Worm (Caenorhabditis elegans) whole organism, mixed stage, embryonic: ENCODE data around the gene fbxb-16.
"Not testable (repeated sequence)": the region's sequence is repeated elsewhere in the genome, so short reads cannot be mapped to it uniquely, and the experiment has no call there.

ENCODE experiments used
- blmp-1 ChIP-seq: fragments of 150-350 bp; optimal IDR thresholded peaks from 2 replicates; lab custom pipeline; 2014; ENCODE audit warnings: missing biosample characterization, missing genetic modification characterization
- ceh-39 ChIP-seq: fragments of 150-350 bp; optimal IDR thresholded peaks from 2 replicates; lab custom pipeline; 2014; ENCODE audit warnings: missing biosample characterization, missing genetic modification characterization
- ceh-43 ChIP-seq: fragments of 200-800 bp; sonication (Bioruptor generic); optimal IDR thresholded peaks from 2 replicates; lab custom pipeline; 2018; ENCODE audit warnings: mild to moderate bottlenecking, missing genetic modification characterization, moderate library complexity, missing compliant biosample characterization
- ceh-83 ChIP-seq: fragments of 200-800 bp; sonication (Bioruptor generic); optimal IDR thresholded peaks from 2 replicates; lab custom pipeline; 2018; ENCODE audit warnings: mild to moderate bottlenecking, missing genetic modification characterization, missing compliant biosample characterization
- ces-1 ChIP-seq: fragments of 150-350 bp; optimal IDR thresholded peaks from 2 replicates; lab custom pipeline; 2014; ENCODE audit warnings: missing biosample characterization, missing genetic modification reagents, missing genetic modification characterization
- cnd-1 ChIP-seq: fragments of 200-800 bp; sonication (Bioruptor generic); optimal IDR thresholded peaks from 2 replicates; lab custom pipeline; 2018; ENCODE audit warnings: mild to moderate bottlenecking, missing genetic modification characterization, missing compliant biosample characterization
- drap-1 ChIP-seq: fragments of 200-800 bp; sonication (Bioruptor generic); optimal IDR thresholded peaks from 3 replicates; lab custom pipeline; 2018; ENCODE audit warnings: mild to moderate bottlenecking, missing genetic modification characterization, missing compliant biosample characterization
- elt-3 ChIP-seq: fragments of 150-350 bp; optimal IDR thresholded peaks from 2 replicates; lab custom pipeline; 2014; ENCODE audit warnings: missing biosample characterization, missing genetic modification characterization
- flh-1 ChIP-seq: fragments of 200-800 bp; sonication (Bioruptor generic); optimal IDR thresholded peaks from 2 replicates; lab custom pipeline; 2018; ENCODE audit warnings: mild to moderate bottlenecking, missing genetic modification characterization, moderate library complexity, missing compliant biosample characterization
- ham-2 ChIP-seq: fragments of 200-800 bp; sonication (Bioruptor generic); optimal IDR thresholded peaks from 2 replicates; lab custom pipeline; 2018; ENCODE audit warnings: mild to moderate bottlenecking, missing genetic modification characterization, missing compliant biosample characterization
- hlh-1 ChIP-seq: fragments of 150-350 bp; optimal IDR thresholded peaks from 2 replicates; lab custom pipeline; 2014; ENCODE audit warnings: missing biosample characterization, missing genetic modification reagents, missing genetic modification characterization
- lin-13 ChIP-seq: fragments of 150-350 bp; optimal IDR thresholded peaks from 2 replicates; lab custom pipeline; 2014; ENCODE audit warnings: missing biosample characterization, missing genetic modification characterization
- lin-32 ChIP-seq: fragments of 200-800 bp; sonication (Bioruptor generic); optimal IDR thresholded peaks from 2 replicates; lab custom pipeline; 2018; ENCODE audit warnings: mild to moderate bottlenecking, missing genetic modification characterization, missing compliant biosample characterization
- mab-5 ChIP-seq: fragments of 150-350 bp; optimal IDR thresholded peaks from 2 replicates; lab custom pipeline; 2014; ENCODE audit warnings: missing biosample characterization, missing genetic modification characterization
- mep-1 ChIP-seq: fragments of 150-350 bp; optimal IDR thresholded peaks from 2 replicates; lab custom pipeline; 2017; ENCODE audit warnings: missing biosample characterization, missing genetic modification reagents, missing genetic modification characterization, inconsistent platforms
- mls-2 ChIP-seq: sonication (generic microtip); optimal IDR thresholded peaks from 2 replicates; lab custom pipeline; 2016; ENCODE audit warnings: mild to moderate bottlenecking, missing genetic modification characterization, moderate library complexity, missing compliant biosample characterization
- nhr-12 ChIP-seq: fragments of 150-350 bp; optimal IDR thresholded peaks from 2 replicates; lab custom pipeline; 2014; ENCODE audit warnings: missing biosample characterization, missing genetic modification characterization
- nhr-2 ChIP-seq: fragments of 150-350 bp; optimal IDR thresholded peaks from 2 replicates; lab custom pipeline; 2014; ENCODE audit warnings: missing biosample characterization, missing genetic modification characterization
- nhr-237 ChIP-seq: fragments of 150-350 bp; optimal IDR thresholded peaks from 2 replicates; lab custom pipeline; 2014; ENCODE audit warnings: missing biosample characterization, missing genetic modification characterization
- nhr-28 ChIP-seq: fragments of 150-350 bp; optimal IDR thresholded peaks from 2 replicates; lab custom pipeline; 2014; ENCODE audit warnings: missing biosample characterization, missing genetic modification characterization
- pha-4 ChIP-seq: fragments of 150-350 bp; optimal IDR thresholded peaks from 2 replicates; lab custom pipeline; 2018; ENCODE audit warnings: missing biosample characterization, missing genetic modification reagents, missing genetic modification characterization
- sem-2 ChIP-seq: fragments of 200-800 bp; sonication (Bioruptor generic); optimal IDR thresholded peaks from 2 replicates; lab custom pipeline; 2018; ENCODE audit warnings: mild to moderate bottlenecking, missing genetic modification characterization, missing compliant biosample characterization
- snpc-4 ChIP-seq: fragments of 150-350 bp; optimal IDR thresholded peaks from 2 replicates; lab custom pipeline; 2014; ENCODE audit warnings: missing biosample characterization, missing genetic modification characterization
- tbx-8 ChIP-seq: fragments of 200-800 bp; sonication (Bioruptor generic); optimal IDR thresholded peaks from 2 replicates; lab custom pipeline; 2018; ENCODE audit warnings: mild to moderate bottlenecking, missing genetic modification characterization, moderate library complexity, missing compliant biosample characterization
- unc-39 ChIP-seq: fragments of 150-350 bp; optimal IDR thresholded peaks from 2 replicates; lab custom pipeline; 2014; ENCODE audit warnings: missing biosample characterization, missing genetic modification characterization
- unc-62 ChIP-seq: fragments of 150-350 bp; optimal IDR thresholded peaks from 2 replicates; lab custom pipeline; 2014; ENCODE audit warnings: missing biosample characterization, missing genetic modification reagents, missing genetic modification characterization
- zip-8 ChIP-seq: fragments of 150-350 bp; optimal IDR thresholded peaks from 2 replicates; lab custom pipeline; 2014; ENCODE audit warnings: missing biosample characterization, missing genetic modification characterization
- ztf-11 ChIP-seq: fragments of 150-350 bp; optimal IDR thresholded peaks from 2 replicates; lab custom pipeline; 2014; ENCODE audit warnings: missing biosample characterization, missing genetic modification characterization

The fbxb-16 gene

DNA sequence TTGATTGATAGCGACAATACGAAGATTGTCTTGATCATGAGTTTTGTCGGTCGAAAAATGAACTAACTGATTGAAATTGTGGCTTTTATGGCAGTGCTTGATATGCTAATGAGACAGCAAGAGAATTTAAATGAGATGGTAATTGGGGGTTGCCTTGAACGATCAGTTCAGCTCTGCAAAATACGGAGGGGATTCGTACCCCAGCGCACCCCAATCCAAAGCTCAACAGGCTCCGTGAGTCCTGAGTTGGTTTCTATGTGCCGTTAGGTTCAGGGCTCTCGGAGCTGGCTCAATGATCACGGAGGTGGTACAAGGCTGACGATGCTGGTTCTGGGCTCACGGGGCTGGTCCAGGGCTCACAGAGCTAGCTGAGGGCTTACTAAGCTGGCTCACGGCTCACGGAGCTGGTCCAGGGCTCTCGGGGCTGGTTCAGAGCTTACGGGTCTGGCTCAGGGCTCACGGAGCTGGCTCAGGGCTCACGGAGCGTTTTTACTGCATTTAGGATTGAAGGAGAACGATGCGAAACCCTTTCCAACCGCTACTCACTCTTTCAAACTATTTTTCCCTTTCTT lies 6.8 kb downstream of the fbxb-16 start, which contains the start of gene ZC204.6:
ZC204.6 (minus strand) TSS at position 51 of the 572 bp plus-strand sequence.
- TF ChIP-seq ham-2 (GFP tag; lab: Kevin White, UChicago): no peak
- TF ChIP-seq nhr-28 (tag; lab: Kevin White, UChicago): no peak

DNA sequence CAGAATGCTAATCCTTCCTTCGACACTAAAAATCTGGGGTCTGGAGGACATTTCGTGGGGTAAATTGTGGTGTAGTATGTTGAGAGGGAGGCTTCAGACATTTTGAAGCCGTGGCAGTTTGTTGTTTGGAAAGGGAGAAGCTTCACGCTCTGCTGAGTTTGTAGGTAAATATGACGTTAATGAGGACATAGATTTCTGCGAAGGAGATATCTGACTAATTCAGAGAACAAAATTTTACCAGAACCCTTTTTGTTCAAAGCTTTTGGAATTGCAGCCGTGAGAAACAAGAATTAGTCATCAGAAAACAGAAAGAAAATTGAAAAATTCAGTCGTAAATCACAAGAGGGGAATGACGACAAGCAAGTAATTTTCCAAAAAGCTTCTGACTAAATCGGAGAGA lies 11.2 kb downstream of the fbxb-16 start, which contains the start of gene srh-72:
srh-72 (minus strand) TSS at position 101 of the 400 bp plus-strand sequence.
- TF ChIP-seq flh-1 (GFP tag; lab: Kevin White, UChicago) (no peak), nhr-237 (tag; lab: Kevin White, UChicago) (no peak), tbx-8 (GFP tag; lab: Kevin White, UChicago) (no peak), lin-32 (no peak), sem-2 (GFP tag; lab: Kevin White, UChicago) (no peak), pha-4 (tag; lab: Kevin White, UChicago) (no peak), ztf-11 (no peak), cnd-1 (tag; lab: Kevin White, UChicago) (no peak), drap-1 (no peak), snpc-4 (tag; lab: Kevin White, UChicago) (no peak), hlh-1 (tag; lab: Kevin White, UChicago) (no peak)
- TF ChIP-seq, all 35 proteins: peak for 0

- not testable (repeated sequence) for TF ChIP-seq ces-1 (GFP tag; lab: Kevin White, UChicago); drap-1; mab-5 (tag; lab: Kevin White, UChicago)
Measured at ce11 chrII:1636392-1636791, 15.3 kb downstream of the fbxb-16 start, which contains the start of gene srg-20. Gene srg-20 (plus strand): TSS chrII:1636692.

DNA sequence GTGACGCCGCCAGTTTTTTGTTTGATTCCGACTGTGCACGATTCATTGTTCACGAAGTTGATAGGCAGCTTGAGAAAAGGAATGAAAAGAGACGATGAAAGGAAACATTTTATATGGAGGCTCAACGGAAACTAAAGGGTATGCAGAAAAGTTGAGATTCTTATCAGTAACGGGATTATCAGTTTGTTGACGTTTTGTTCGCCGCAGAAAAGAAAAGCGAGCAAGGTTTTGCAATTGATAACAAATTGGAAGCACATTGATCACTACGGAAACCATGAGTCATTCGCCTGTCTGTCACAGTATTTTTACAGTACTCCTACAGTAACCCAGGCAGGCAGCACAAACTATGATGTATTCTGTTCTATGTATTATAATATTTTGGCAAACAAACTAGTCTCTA lies 15.7 kb downstream of the fbxb-16 start:
- TF ChIP-seq pha-4 (tag; lab: Kevin White, UChicago) (no peak), ceh-39 (no peak), ceh-43 (GFP tag; lab: Kevin White, UChicago) (no peak), unc-39 (no peak), drap-1 (no peak), ztf-11 (no peak), nhr-2 (no peak), tbx-8 (GFP tag; lab: Kevin White, UChicago) (no peak), flh-1 (GFP tag; lab: Kevin White, UChicago) (no peak), nhr-12 (tag; lab: Kevin White, UChicago) (no peak), mep-1 (no peak)
- TF ChIP-seq, all 35 proteins: peak for 0

DNA sequence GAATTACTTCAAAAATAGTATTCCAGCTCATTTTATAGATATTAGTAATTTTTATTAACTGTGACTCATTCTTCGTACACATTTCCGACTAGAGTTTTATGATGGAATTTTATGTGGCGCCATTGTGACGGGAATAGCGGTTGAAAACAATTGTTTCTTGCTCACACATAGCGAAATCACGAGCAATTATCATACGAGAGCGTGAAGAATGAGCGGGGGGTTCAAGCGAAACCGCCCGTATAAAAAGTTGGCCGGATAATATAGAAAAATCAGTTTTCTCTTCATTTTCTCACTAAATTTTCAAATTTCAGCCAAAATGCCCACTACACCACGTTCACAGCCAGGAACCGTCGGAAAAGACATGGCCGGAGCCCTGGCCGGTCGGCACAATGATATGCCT lies 18.2 kb downstream of the fbxb-16 start, which contains the start of gene C08E3.1:
C08E3.1 (plus strand) TSS at position 301 of the 400 bp plus-strand sequence.
- TF ChIP-seq mls-2 (tag; lab: Kevin White, UChicago); ceh-39; lin-32: not testable (repeated sequence)

- TF ChIP-seq lin-32; mab-5 (tag; lab: Kevin White, UChicago); blmp-1 (tag; lab: Kevin White, UChicago): not testable (repeated sequence)
- TF ChIP-seq, all 35 proteins: peak for 0; not testable (repeated sequence) for 35
Measured at ce11 chrII:1632216-1632615, 19.5 kb downstream of the fbxb-16 start, which contains the start of gene C08E3.13. Gene C08E3.13 (minus strand): TSS chrII:1632316.

- TF ChIP-seq unc-39; lin-13 (tag; lab: Kevin White, UChicago); nhr-12 (tag; lab: Kevin White, UChicago): not testable (repeated sequence)
Measured at ce11 chrII:1627783-1628182, 23.9 kb downstream of the fbxb-16 start, which contains the start of gene C08E3.15. Gene C08E3.15 (minus strand): TSS chrII:1627883.

- TF ChIP-seq hlh-1 (tag; lab: Kevin White, UChicago) (no peak), ceh-83 (GFP tag; lab: Kevin White, UChicago) (no peak), ceh-39 (no peak), drap-1 (no peak), mab-5 (tag; lab: Kevin White, UChicago) (no peak), nhr-28 (tag; lab: Kevin White, UChicago) (no peak), nhr-237 (tag; lab: Kevin White, UChicago) (no peak), blmp-1 (tag; lab: Kevin White, UChicago) (no peak), pha-4 (tag; lab: Kevin White, UChicago) (no peak), nhr-12 (tag; lab: Kevin White, UChicago) (no peak), unc-39 (no peak), mls-2 (tag; lab: Kevin White, UChicago) (no peak), ham-2 (GFP tag; lab: Kevin White, UChicago) (no peak), elt-3 (no peak), ces-1 (GFP tag; lab: Kevin White, UChicago) (no peak), tbx-8 (GFP tag; lab: Kevin White, UChicago) (no peak), zip-8 (tag; lab: Kevin White, UChicago) (no peak), lin-13 (tag; lab: Kevin White, UChicago) (no peak), unc-62 (GFP tag; lab: Kevin White, UChicago) (no peak), nhr-2 (no peak)
Measured at ce11 chrII:1625666-1626065, 26.0 kb downstream of the fbxb-16 start, which contains the start of gene C08E3.14. Gene C08E3.14 (plus strand): TSS chrII:1625966.
